Fruit fly (Drosophila melanogaster) whole organism, prepupa: ENCODE data around the gene CG13280.

Source experiments
- CG10631 ChIP-seq: fragments of 200-800 bp; sonication (Bioruptor generic); optimal IDR thresholded peaks from 2 replicates; lab custom pipeline; 2016; ENCODE audit warnings: missing biosample characterization, missing genetic modification characterization
- CG11294 ChIP-seq: fragments of 200-800 bp; sonication (Bioruptor generic); IDR thresholded peaks from 2 replicates; pipeline ENCODE4 v1.3.6; 2022; ENCODE audit warnings: missing biosample characterization, missing genetic modification characterization
- CG3919 ChIP-seq: fragments of 200-800 bp; sonication (Bioruptor generic); optimal IDR thresholded peaks from 3 replicates; lab custom pipeline; 2016; ENCODE audit warnings: missing biosample characterization, missing genetic modification characterization
- CG4318 ChIP-seq: fragments of 200-800 bp; sonication (Bioruptor generic); optimal IDR thresholded peaks from 3 replicates; lab custom pipeline; 2017; ENCODE audit warnings: missing biosample characterization, mild to moderate bottlenecking, missing genetic modification characterization
- CG8119 ChIP-seq: fragments of 200-800 bp; sonication (Bioruptor generic); IDR thresholded peaks from 3 replicates; pipeline ENCODE4 v1.3.6; 2022; ENCODE audit warnings: missing biosample characterization, missing genetic modification characterization
- Ets21C ChIP-seq: fragments of 200-800 bp; sonication (Bioruptor generic); optimal IDR thresholded peaks from 3 replicates; lab custom pipeline; 2016; ENCODE audit warnings: missing biosample characterization, missing genetic modification characterization
- Gug ChIP-seq: fragments of 200-800 bp; sonication (Bioruptor generic); IDR thresholded peaks from 2 replicates; pipeline ENCODE4 v1.3.6; 2022; ENCODE audit warnings: missing biosample characterization, missing genetic modification characterization
- Hr39 ChIP-seq: fragments of 200-800 bp; sonication (Bioruptor generic); optimal IDR thresholded peaks from 2 replicates; lab custom pipeline; 2016; ENCODE audit warnings: missing biosample characterization, missing genetic modification characterization
- Lpt ChIP-seq: fragments of 200-800 bp; sonication (Bioruptor generic); optimal IDR thresholded peaks from 3 replicates; lab custom pipeline; 2016; ENCODE audit warnings: missing biosample characterization, missing genetic modification characterization
- Sox102F ChIP-seq: fragments of 200-800 bp; sonication (Bioruptor generic); optimal IDR thresholded peaks from 2 replicates; lab custom pipeline; 2016; ENCODE audit warnings: missing biosample characterization, mild to moderate bottlenecking, missing genetic modification characterization
- dsx ChIP-seq: fragments of 200-800 bp; optimal IDR thresholded peaks from 3 replicates; lab custom pipeline; 2019; ENCODE audit warnings: missing biosample characterization, mild to moderate bottlenecking, missing genetic modification characterization, moderate library complexity; ENCODE audit not compliant: poor library complexity, severe bottlenecking
- eg ChIP-seq: fragments of 200-800 bp; sonication (Bioruptor generic); IDR thresholded peaks from 3 replicates; pipeline ENCODE4 v1.3.6; 2022; ENCODE audit warnings: missing biosample characterization, missing genetic modification characterization
- svp ChIP-seq: fragments of 200-800 bp; sonication (Bioruptor generic); peaks from one replicate; lab custom pipeline; 2016; ENCODE audit warnings: missing biosample characterization, missing genetic modification characterization

dm6 chr2L:16857131-16857530 lies 36.2 kb upstream of the CG13280 start:
- TF ChIP-seq CG3919 (GFP tag; lab: Kevin White, UChicago) (no peak), eg (GFP tag; lab: Robert Waterston, UW) (no peak), Sox102F (GFP tag; lab: Kevin White, UChicago) (no peak), CG10631 (GFP tag; lab: Kevin White, UChicago) (no peak), Lpt (GFP tag; lab: Kevin White, UChicago) (no peak), Ets21C (GFP tag; lab: Kevin White, UChicago) (no peak), Gug (GFP tag; lab: Robert Waterston, UW) (no peak), Hr39 (GFP tag; lab: Kevin White, UChicago) (no peak), CG4318 (GFP tag; lab: Kevin White, UChicago) (no peak), CG11294 (GFP tag; lab: Robert Waterston, UW) (no peak), svp (GFP tag; lab: Kevin White, UChicago) (no peak), CG8119 (GFP tag; lab: Robert Waterston, UW) (no peak), dsx (GFP tag; lab: Kevin White, UChicago) (no peak)
